Worm (Caenorhabditis elegans) whole organism, L3 larva: Measurements from ENCODE around the gene cutl-26.
A peak's percentile ranks its signal among the peaks of the same experiment; 100 is the strongest.

ENCODE experiments used
- R02D3.7 ChIP-seq: fragments of 150-350 bp; optimal IDR thresholded peaks from 2 replicates; lab custom pipeline; 2014; ENCODE audit warnings: missing biosample characterization, missing genetic modification characterization
- ama-1 ChIP-seq: fragments of 150-350 bp; optimal IDR thresholded peaks from 2 replicates; lab custom pipeline; 2018
- ceh-28 ChIP-seq: fragments of 150-350 bp; optimal IDR thresholded peaks from 2 replicates; lab custom pipeline; 2014; ENCODE audit warnings: missing biosample characterization, missing genetic modification reagents, missing genetic modification characterization
- egl-27 ChIP-seq: sonication (generic microtip); optimal IDR thresholded peaks from 4 replicates; lab custom pipeline; 2017; ENCODE audit warnings: missing biosample characterization, missing genetic modification reagents, missing genetic modification characterization
- egl-5 ChIP-seq: fragments of 150-350 bp; optimal IDR thresholded peaks from 2 replicates; lab custom pipeline; 2017; ENCODE audit warnings: missing biosample characterization, missing genetic modification reagents, missing genetic modification characterization, inconsistent platforms
- elt-2 ChIP-seq: sonication (generic microtip); optimal IDR thresholded peaks from 2 replicates; lab custom pipeline; 2016; ENCODE audit warnings: missing genetic modification reagents, mild to moderate bottlenecking, missing genetic modification characterization, missing compliant biosample characterization
- fkh-10 ChIP-seq: sonication (generic microtip); optimal IDR thresholded peaks from 2 replicates; lab custom pipeline; 2017; ENCODE audit warnings: missing biosample characterization, missing genetic modification reagents, missing genetic modification characterization
- hmg-11 ChIP-seq: sonication (generic microtip); optimal IDR thresholded peaks from 2 replicates; lab custom pipeline; 2016; ENCODE audit warnings: missing genetic modification characterization, missing compliant biosample characterization
- jun-1 ChIP-seq: fragments of 150-350 bp; optimal IDR thresholded peaks from 2 replicates; lab custom pipeline; 2014; ENCODE audit warnings: missing biosample characterization, missing genetic modification reagents, missing genetic modification characterization
- lin-15B ChIP-seq: fragments of 150-350 bp; optimal IDR thresholded peaks from 2 replicates; lab custom pipeline; 2014; ENCODE audit warnings: missing biosample characterization, missing genetic modification characterization
- lin-39 ChIP-seq: fragments of 150-350 bp; optimal IDR thresholded peaks from 2 replicates; lab custom pipeline; 2018; ENCODE audit warnings: missing biosample characterization, missing genetic modification reagents, missing genetic modification characterization
- lsy-12 ChIP-seq: sonication (generic microtip); optimal IDR thresholded peaks from 2 replicates; lab custom pipeline; 2016; ENCODE audit warnings: mild to moderate bottlenecking, missing genetic modification characterization, missing compliant biosample characterization
- mml-1 ChIP-seq: fragments of 150-350 bp; sonication (generic microtip); optimal IDR thresholded peaks from 3 replicates; lab custom pipeline; 2014; ENCODE audit warnings: missing biosample characterization, missing genetic modification characterization
- nfya-1 ChIP-seq: sonication (generic microtip); optimal IDR thresholded peaks from 2 replicates; lab custom pipeline; 2017; ENCODE audit warnings: missing genetic modification characterization, mild to moderate bottlenecking, missing compliant biosample characterization, antibody characterized with exemption, moderate library complexity; ENCODE audit not compliant: insufficient read depth
- nhr-23 ChIP-seq: fragments of 150-350 bp; optimal IDR thresholded peaks from 2 replicates; lab custom pipeline; 2014; ENCODE audit warnings: missing biosample characterization, missing genetic modification reagents, missing genetic modification characterization
- nhr-237 ChIP-seq: fragments of 150-350 bp; optimal IDR thresholded peaks from 2 replicates; lab custom pipeline; 2014; ENCODE audit warnings: missing biosample characterization, missing genetic modification characterization
- nhr-25 ChIP-seq: sonication (generic microtip); optimal IDR thresholded peaks from 2 replicates; lab custom pipeline; 2017; ENCODE audit warnings: missing biosample characterization, missing genetic modification characterization
- nhr-28 ChIP-seq: fragments of 150-350 bp; optimal IDR thresholded peaks from 2 replicates; lab custom pipeline; 2014; ENCODE audit warnings: missing biosample characterization, missing genetic modification characterization
- nhr-43 ChIP-seq: sonication (generic microtip); optimal IDR thresholded peaks from 2 replicates; lab custom pipeline; 2016; ENCODE audit warnings: mild to moderate bottlenecking, missing genetic modification characterization, missing compliant biosample characterization; ENCODE audit not compliant: poor library complexity, severe bottlenecking
- nhr-67 ChIP-seq: fragments of 150-350 bp; optimal IDR thresholded peaks from 2 replicates; lab custom pipeline; 2014; ENCODE audit warnings: missing biosample characterization, missing genetic modification characterization
- nhr-76 ChIP-seq: fragments of 150-350 bp; sonication (generic microtip); optimal IDR thresholded peaks from 5 replicates; lab custom pipeline; 2014; ENCODE audit warnings: missing biosample characterization, missing genetic modification characterization
- pha-4 ChIP-seq: fragments of 150-350 bp; optimal IDR thresholded peaks from 2 replicates; lab custom pipeline; 2014; ENCODE audit warnings: missing biosample characterization, missing genetic modification reagents, missing genetic modification characterization
- skn-1 ChIP-seq: fragments of 150-350 bp; optimal IDR thresholded peaks from 2 replicates; lab custom pipeline; 2014; ENCODE audit warnings: missing biosample characterization, missing genetic modification characterization
- snpc-4 ChIP-seq: fragments of 150-350 bp; optimal IDR thresholded peaks from 2 replicates; lab custom pipeline; 2014; ENCODE audit warnings: missing biosample characterization, missing genetic modification characterization
- tbx-2 ChIP-seq: sonication (generic microtip); optimal IDR thresholded peaks from 2 replicates; lab custom pipeline; 2016; ENCODE audit warnings: mild to moderate bottlenecking, missing genetic modification characterization, missing compliant biosample characterization
- unc-39 ChIP-seq: sonication (generic microtip); optimal IDR thresholded peaks from 4 replicates; lab custom pipeline; 2017; ENCODE audit warnings: missing biosample characterization, missing genetic modification characterization
- unc-62 ChIP-seq: fragments of 150-350 bp; sonication (generic microtip); optimal IDR thresholded peaks from 4 replicates; lab custom pipeline; 2014; ENCODE audit warnings: missing biosample characterization, missing genetic modification reagents, missing genetic modification characterization
- zag-1 ChIP-seq: fragments of 150-350 bp; optimal IDR thresholded peaks from 2 replicates; lab custom pipeline; 2014; ENCODE audit warnings: missing biosample characterization, missing genetic modification characterization
- ztf-11 ChIP-seq: fragments of 150-350 bp; optimal IDR thresholded peaks from 2 replicates; lab custom pipeline; 2014; ENCODE audit warnings: missing biosample characterization, missing genetic modification characterization
- ztf-4 ChIP-seq: fragments of 150-350 bp; optimal IDR thresholded peaks from 2 replicates; lab custom pipeline; 2014; ENCODE audit warnings: missing biosample characterization, missing genetic modification characterization

Gene cutl-26

DNA sequence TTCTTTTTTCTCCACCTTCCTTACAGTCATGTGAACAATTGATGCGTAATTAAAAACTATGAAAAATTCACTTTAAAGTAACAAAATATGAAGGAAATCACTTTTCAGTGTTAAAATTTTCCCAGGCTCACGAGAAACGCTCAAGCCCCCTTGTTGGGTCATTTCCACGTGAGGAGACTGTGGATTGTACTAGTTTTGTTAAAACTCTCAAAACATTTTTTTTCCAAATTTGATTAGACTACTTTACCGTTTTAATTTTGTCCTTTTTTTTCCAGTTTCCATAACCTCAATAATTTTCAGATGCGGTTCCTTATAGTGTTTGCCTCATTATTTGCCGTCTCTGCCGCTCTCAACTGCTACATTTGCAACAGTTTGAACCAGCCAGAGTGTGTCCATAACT, 42.3 kb downstream of the cutl-26 start, which contains the start of gene K11H12.7:
Gene K11H12.7 (plus strand): TSS at position 301 of the 400 bp plus-strand sequence.
- TF ChIP-seq lin-39 (tag; lab: Kevin White, UChicago) (no peak), egl-27 (no peak), snpc-4 (tag; lab: Kevin White, UChicago) (no peak)

DNA sequence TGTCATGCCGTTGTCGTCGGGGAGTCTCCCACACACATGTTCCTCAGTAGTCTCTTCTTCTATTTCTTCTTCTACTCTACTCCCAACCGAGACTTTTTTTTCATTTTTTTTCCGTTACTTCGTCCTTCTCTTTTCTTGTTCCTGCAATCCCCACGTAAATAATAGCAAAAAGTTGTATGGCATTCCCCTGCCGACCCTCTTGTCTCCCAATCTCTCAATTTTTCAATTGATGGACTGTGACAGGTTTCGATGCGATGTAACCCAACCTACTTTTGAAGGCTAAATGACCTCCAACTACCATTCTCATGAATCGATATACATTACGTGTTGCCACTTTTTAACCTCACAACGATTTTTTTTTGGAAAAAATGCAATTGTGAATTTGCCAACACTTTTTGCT, 43.4 kb downstream of the cutl-26 start:
- peak; percentile 23 for TF ChIP-seq ceh-28 (tag; lab: Kevin White, UChicago)
- TF ChIP-seq nhr-25: peak; percentile 63
- no peak for TF ChIP-seq nhr-43 (tag; lab: Kevin White, UChicago)
- TF ChIP-seq hmg-11 (tag; lab: Kevin White, UChicago): peak; percentile 49
- TF ChIP-seq snpc-4 (tag; lab: Kevin White, UChicago): peak; percentile 18
- TF ChIP-seq unc-62 (GFP tag; lab: Kevin White, UChicago): peak; percentile 76
- no peak for TF ChIP-seq ama-1 (lab: Kevin White, UChicago)
- peak; percentile 30 for TF ChIP-seq lin-39 (tag; lab: Kevin White, UChicago)
- TF ChIP-seq egl-27: peak; percentile 7
- TF ChIP-seq, all 47 proteins: peak for 7

DNA sequence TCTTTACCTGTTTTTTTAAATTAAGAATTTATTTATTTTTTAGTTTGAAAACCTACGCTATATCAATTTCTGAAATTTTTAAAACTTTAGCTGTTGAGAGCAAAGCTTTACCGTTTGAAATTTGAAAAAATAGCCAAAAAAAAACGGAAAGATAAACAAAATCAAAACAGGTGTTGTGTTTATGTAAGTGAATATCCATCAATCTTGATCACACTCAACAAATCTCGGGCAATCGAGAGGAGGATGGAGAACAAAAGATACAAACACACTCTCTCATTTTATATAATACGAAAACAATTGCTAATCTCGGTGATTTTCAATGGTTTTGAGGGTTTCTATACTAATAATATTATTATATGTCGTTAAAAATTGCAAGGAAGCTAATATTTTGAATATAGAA, 45.9 kb downstream of the cutl-26 start:
- TF ChIP-seq jun-1 (tag; lab: Kevin White, UChicago) (no peak), elt-2 (tag; lab: Kevin White, UChicago) (no peak), egl-5 (tag; lab: Kevin White, UChicago) (no peak), unc-39 (tag; lab: Kevin White, UChicago) (no peak), nhr-67 (no peak), mml-1 (tag; lab: Kevin White, UChicago) (no peak), nfya-1 (tag; lab: Kevin White, UChicago) (no peak), nhr-28 (tag; lab: Kevin White, UChicago) (no peak), ama-1 (lab: Kevin White, UChicago) (no peak), R02D3.7 (tag; lab: Kevin White, UChicago) (no peak), zag-1 (tag; lab: Kevin White, UChicago) (no peak), skn-1 (tag; lab: Kevin White, UChicago) (no peak), ztf-4 (tag; lab: Kevin White, UChicago) (no peak), egl-27 (no peak), snpc-4 (tag; lab: Kevin White, UChicago) (no peak), nhr-25 (no peak)
- TF ChIP-seq, all 47 proteins: peak for 0

DNA sequence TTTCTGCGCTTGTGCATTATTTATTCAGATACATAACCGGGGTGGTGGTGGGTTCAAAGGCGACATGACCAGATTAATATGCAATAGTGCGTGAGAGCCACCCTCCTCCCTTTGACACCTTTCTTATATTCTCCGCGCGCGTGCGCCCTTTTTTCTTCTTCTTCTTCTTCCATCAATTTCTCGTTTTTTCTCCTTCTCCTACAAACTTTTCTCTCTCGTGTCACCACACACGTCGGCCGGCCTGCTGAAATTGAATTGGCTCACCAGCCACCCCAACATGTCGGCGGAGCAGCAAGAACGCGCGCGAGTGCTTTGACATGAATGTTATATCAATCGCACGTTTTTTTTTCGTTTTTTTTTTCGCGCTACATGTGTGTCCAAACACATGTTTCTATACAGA, 48.0 kb downstream of the cutl-26 start:
- TF ChIP-seq nhr-237 (tag; lab: Kevin White, UChicago) (no peak), hmg-11 (tag; lab: Kevin White, UChicago) (peak; percentile 64), nfya-1 (tag; lab: Kevin White, UChicago) (peak; percentile 5)

DNA sequence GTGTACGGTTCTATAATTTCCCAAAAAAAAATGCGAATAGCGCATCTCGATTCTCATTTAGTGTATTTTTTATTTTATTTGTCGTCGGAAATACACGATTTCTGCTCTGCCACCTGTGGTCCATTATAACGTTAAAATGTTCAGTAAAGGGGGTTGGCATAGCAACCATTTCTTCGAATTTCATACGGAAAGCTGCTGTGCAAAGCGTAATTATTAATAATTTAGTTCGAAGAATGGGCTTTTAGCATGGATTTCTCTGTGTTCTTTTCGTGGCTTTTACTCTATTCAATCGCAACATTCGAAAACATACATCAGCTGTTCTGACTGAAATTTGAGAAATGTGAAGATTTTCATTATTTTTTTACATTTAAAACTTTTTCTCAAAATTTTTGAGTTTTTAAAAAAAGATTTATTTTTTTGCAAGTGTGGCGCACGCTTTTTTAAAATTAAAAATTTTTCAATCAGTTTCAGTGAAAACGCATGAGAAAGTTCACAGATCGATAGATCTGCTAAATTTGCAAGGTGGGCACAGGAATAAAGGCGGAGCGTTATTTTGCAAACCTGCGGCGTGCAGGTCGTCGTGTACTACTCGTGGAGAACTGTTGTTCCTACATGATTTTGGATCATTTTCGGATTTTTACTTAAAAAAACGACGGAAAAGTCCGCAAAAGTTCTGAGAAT, 48.9 kb downstream of the cutl-26 start:
- TF ChIP-seq pha-4 (peak; percentile 28), elt-2 (tag; lab: Kevin White, UChicago) (peak; percentile 6), nfya-1 (tag; lab: Kevin White, UChicago) (no peak), R02D3.7 (tag; lab: Kevin White, UChicago) (no peak), unc-39 (tag; lab: Kevin White, UChicago) (no peak)
- TF ChIP-seq, all 47 proteins: peak for 2

DNA sequence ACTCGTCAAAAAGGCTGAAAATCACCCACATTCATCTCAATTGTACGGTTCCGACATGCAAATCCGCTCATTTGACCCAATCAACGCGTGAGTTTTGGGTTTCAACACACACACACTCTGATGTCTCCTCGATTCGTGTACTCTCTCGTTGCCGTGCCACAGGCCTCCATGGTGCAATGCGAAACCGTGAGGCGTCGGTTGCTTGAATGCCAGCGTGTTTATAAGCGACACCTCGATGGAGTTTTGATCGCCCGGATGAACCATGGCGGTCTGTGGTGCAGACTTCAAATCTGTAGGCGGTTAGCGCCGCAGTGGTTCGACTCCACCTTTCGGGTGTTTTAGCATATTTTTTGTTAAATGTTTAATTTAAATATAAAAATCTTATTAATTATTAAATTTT, 49.6 kb downstream of the cutl-26 start:
- TF ChIP-seq lin-15B (tag; lab: Kevin White, UChicago) (peak; percentile 45), nfya-1 (tag; lab: Kevin White, UChicago) (peak; percentile 58), R02D3.7 (tag; lab: Kevin White, UChicago) (peak; percentile 40), egl-27 (no peak), ama-1 (lab: Kevin White, UChicago) (peak; percentile 76), lsy-12 (peak; percentile 13), pha-4 (peak; percentile 13), nhr-76 (tag; lab: Kevin White, UChicago) (no peak), nhr-23 (tag; lab: Kevin White, UChicago) (peak; percentile 5), lin-39 (tag; lab: Kevin White, UChicago) (peak; percentile 65), fkh-10 (GFP tag; lab: Kevin White, UChicago) (no peak), tbx-2 (tag; lab: Kevin White, UChicago) (no peak), snpc-4 (tag; lab: Kevin White, UChicago) (peak; percentile 98), ztf-11 (tag; lab: Kevin White, UChicago) (no peak), skn-1 (tag; lab: Kevin White, UChicago) (peak; percentile 40), elt-2 (tag; lab: Kevin White, UChicago) (peak; percentile 22), egl-5 (tag; lab: Kevin White, UChicago) (no peak), nhr-25 (no peak)
